Fruit fly (Drosophila melanogaster): ENCODE measurements around the gene CG33978.

DNA sequence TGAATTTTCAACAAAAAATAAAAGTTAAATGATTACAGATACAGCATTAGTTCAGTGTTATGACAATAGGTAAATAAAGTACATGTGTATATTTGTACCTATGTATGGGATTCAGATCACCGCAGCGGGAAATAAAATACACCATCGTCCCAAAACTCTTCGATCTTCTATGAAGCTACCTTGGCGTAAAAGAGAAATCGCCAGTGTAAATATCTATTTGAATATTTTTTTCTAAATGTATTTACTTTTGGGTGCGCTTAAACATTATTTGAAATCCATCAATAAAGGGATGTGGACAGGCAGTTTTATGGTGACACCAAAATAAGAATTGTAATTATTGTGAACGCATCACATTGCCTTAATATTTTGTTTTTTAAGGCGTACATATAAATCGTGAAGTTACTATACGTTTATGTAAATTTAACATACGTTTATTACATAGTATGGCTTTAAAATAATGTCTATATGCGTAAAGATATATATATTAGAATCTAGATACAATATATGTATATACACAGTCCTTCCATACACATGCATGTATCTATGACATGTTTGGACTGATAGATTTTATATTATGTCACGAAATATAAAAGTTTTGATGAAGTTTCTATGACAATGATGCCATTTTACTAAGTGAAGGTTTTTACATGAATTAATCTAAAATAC, 43.3 kb downstream of the CG33978 start, which contains the start of gene anne:
- TF ChIP-seq h (optimal IDR thresholded peaks at IDR 0.05): peak; percentile 58
- no peak for TF ChIP-seq Myc (optimal IDR thresholded peaks at IDR 0.05)
- no peak for TF ChIP-seq psq (optimal IDR thresholded peaks at IDR 0.05)
- TF ChIP-seq Sin3A (optimal IDR thresholded peaks at IDR 0.05): no peak
- TF ChIP-seq insv (optimal IDR thresholded peaks at IDR 0.05): no peak

Measured in Kc167 (cell line).